Fruit fly (Drosophila melanogaster) whole organism, embryonic: Measurements from ENCODE around the gene cindr.

Experiments
- CG10267 ChIP-seq: fragments of 200-800 bp; sonication (Bioruptor generic); optimal IDR thresholded peaks from 2 replicates; lab custom pipeline; 2018; ENCODE audit warnings: missing biosample characterization, mild to moderate bottlenecking, missing genetic modification characterization, moderate library complexity
- CG10959 ChIP-seq: fragments of 200-800 bp; sonication (Bioruptor generic); IDR thresholded peaks from 2 replicates; pipeline ENCODE4 v1.3.6; 2022; ENCODE audit warnings: missing biosample characterization, missing genetic modification characterization
- CG11093 ChIP-seq: fragments of 200-800 bp; sonication (Bioruptor generic); IDR thresholded peaks from 3 replicates; pipeline ENCODE4 v1.3.6; 2022; ENCODE audit warnings: missing biosample characterization, missing genetic modification characterization
- CG11560 ChIP-seq: fragments of 200-800 bp; sonication (Bioruptor generic); IDR thresholded peaks from 3 replicates; pipeline ENCODE4 v1.3.6; 2022; ENCODE audit warnings: missing biosample characterization, missing genetic modification characterization
- CG1647 ChIP-seq: fragments of 200-800 bp; sonication (Bioruptor generic); optimal IDR thresholded peaks from 3 replicates; lab custom pipeline; 2016; ENCODE audit warnings: missing biosample characterization, missing genetic modification characterization
- CG16779 ChIP-seq: fragments of 200-800 bp; sonication (Bioruptor generic); IDR thresholded peaks from 2 replicates; pipeline ENCODE4 v1.3.6; 2022; ENCODE audit warnings: missing biosample characterization, missing genetic modification characterization
- CG17328 ChIP-seq: fragments of 200-800 bp; sonication (Bioruptor generic); IDR thresholded peaks from 2 replicates; pipeline ENCODE4 v1.3.6; 2022; ENCODE audit warnings: missing biosample characterization, missing genetic modification characterization
- CG17568 ChIP-seq: fragments of 200-800 bp; sonication (Bioruptor generic); optimal IDR thresholded peaks from 2 replicates; lab custom pipeline; 2018; ENCODE audit warnings: missing biosample characterization, mild to moderate bottlenecking, missing genetic modification characterization, moderate library complexity
- CG17912 ChIP-seq: fragments of 200-800 bp; sonication (Bioruptor generic); optimal IDR thresholded peaks from 2 replicates; lab custom pipeline; 2018; ENCODE audit warnings: missing biosample characterization, mild to moderate bottlenecking, missing genetic modification characterization
- CG18262 ChIP-seq: fragments of 200-800 bp; optimal IDR thresholded peaks from 3 replicates; lab custom pipeline; 2019; ENCODE audit warnings: missing biosample characterization, mild to moderate bottlenecking, missing genetic modification characterization, moderate library complexity
- CG2678 ChIP-seq: fragments of 200-800 bp; sonication (Bioruptor generic); optimal IDR thresholded peaks from 3 replicates; lab custom pipeline; 2019; ENCODE audit warnings: missing biosample characterization, mild to moderate bottlenecking, missing genetic modification characterization, moderate library complexity
- CG31388 ChIP-seq: fragments of 200-800 bp; sonication (Bioruptor generic); optimal IDR thresholded peaks from 2 replicates; lab custom pipeline; 2016; ENCODE audit warnings: missing biosample characterization, missing genetic modification characterization
- CG33213 ChIP-seq: fragments of 200-800 bp; sonication (Bioruptor generic); optimal IDR thresholded peaks from 3 replicates; lab custom pipeline; 2016; ENCODE audit warnings: missing biosample characterization, missing genetic modification characterization
- CG34224 ChIP-seq: fragments of 200-800 bp; sonication (Bioruptor generic); IDR thresholded peaks from 3 replicates; pipeline ENCODE4 v1.3.6; 2022; ENCODE audit warnings: missing biosample characterization, missing genetic modification characterization; ENCODE audit not compliant: partially characterized antibody
- CG34376 ChIP-seq: fragments of 200-800 bp; sonication (Bioruptor generic); optimal IDR thresholded peaks from 2 replicates; lab custom pipeline; 2018; ENCODE audit warnings: missing biosample characterization, mild to moderate bottlenecking, missing genetic modification characterization
- CG5180 ChIP-seq: fragments of 200-800 bp; sonication (Bioruptor generic); optimal IDR thresholded peaks from 3 replicates; lab custom pipeline; 2017; ENCODE audit warnings: missing biosample characterization, missing genetic modification characterization, mild to moderate bottlenecking, moderate library complexity, missing genetic modification reagents
- CG5245 ChIP-seq: fragments of 200-800 bp; sonication (Bioruptor generic); optimal IDR thresholded peaks from 3 replicates; lab custom pipeline; 2016; ENCODE audit warnings: missing biosample characterization, missing genetic modification characterization
- CG6654 ChIP-seq: fragments of 200-800 bp; sonication (Bioruptor generic); optimal IDR thresholded peaks from 2 replicates; lab custom pipeline; 2017; ENCODE audit warnings: missing biosample characterization, mild to moderate bottlenecking, missing genetic modification characterization
- CG6791 ChIP-seq: fragments of 200-800 bp; sonication (Bioruptor generic); IDR thresholded peaks from 3 replicates; pipeline ENCODE4 v1.3.6; 2022; ENCODE audit warnings: missing biosample characterization, missing genetic modification characterization; ENCODE audit not compliant: partially characterized antibody
- CG7963 ChIP-seq: fragments of 200-800 bp; sonication (Bioruptor generic); IDR thresholded peaks from 3 replicates; pipeline ENCODE4 v1.3.6; 2022; ENCODE audit warnings: missing biosample characterization, missing genetic modification characterization; ENCODE audit not compliant: partially characterized antibody
- CG8290 ChIP-seq, 3 experiments: fragments of 200-800 bp; sonication (Bioruptor generic); optimal IDR thresholded peaks; 2 replicates each; lab custom pipeline; 2016 to 2019; ENCODE audit warnings: missing biosample characterization in 3 of 3, missing genetic modification characterization in 3 of 3, mild to moderate bottlenecking in 2 of 3, moderate library complexity in 1 of 3
- CG8478 ChIP-seq: fragments of >200 bp; optimal IDR thresholded peaks from 2 replicates; lab custom pipeline; 2018
- CG9876 ChIP-seq: fragments of 200-800 bp; sonication (Bioruptor generic); optimal IDR thresholded peaks from 2 replicates; lab custom pipeline; 2016; ENCODE audit warnings: missing biosample characterization, missing genetic modification characterization
- CTCF ChIP-seq: fragments of 200-800 bp; sonication (Bioruptor generic); optimal IDR thresholded peaks from 2 replicates; lab custom pipeline; 2017; ENCODE audit warnings: missing biosample characterization, mild to moderate bottlenecking, missing genetic modification characterization, moderate library complexity
- Chrac-16 ChIP-seq: fragments of 200-800 bp; sonication (Bioruptor generic); optimal IDR thresholded peaks from 3 replicates; lab custom pipeline; 2016; ENCODE audit warnings: missing biosample characterization, missing genetic modification characterization
- Dll ChIP-seq: fragments of 200-800 bp; sonication (Bioruptor generic); IDR thresholded peaks from 4 replicates; pipeline ENCODE4 v1.3.6; 2022; ENCODE audit warnings: missing biosample characterization, missing genetic modification characterization; ENCODE audit not compliant: partially characterized antibody
- Drgx ChIP-seq: fragments of 200-800 bp; sonication (Bioruptor generic); IDR thresholded peaks from 2 replicates; pipeline ENCODE4 v1.3.6; 2022; ENCODE audit warnings: missing biosample characterization, missing genetic modification characterization
- Elba2 ChIP-seq: fragments of 200-800 bp; sonication (Bioruptor generic); optimal IDR thresholded peaks from 3 replicates; lab custom pipeline; 2016; ENCODE audit warnings: missing biosample characterization, missing genetic modification characterization
- H15 ChIP-seq: fragments of 200-800 bp; sonication (Bioruptor generic); IDR thresholded peaks from 3 replicates; pipeline ENCODE4 v1.3.6; 2022; ENCODE audit warnings: missing biosample characterization, missing genetic modification characterization
- HLH3B ChIP-seq: fragments of 200-800 bp; sonication (Bioruptor generic); IDR thresholded peaks from 2 replicates; pipeline ENCODE4 v1.3.6; 2022; ENCODE audit warnings: missing biosample characterization, missing genetic modification characterization
- HmgZ ChIP-seq: fragments of 200-800 bp; sonication (Bioruptor generic); optimal IDR thresholded peaks from 2 replicates; lab custom pipeline; 2018; ENCODE audit warnings: missing biosample characterization, mild to moderate bottlenecking, missing genetic modification characterization
- MBD-R2 ChIP-seq: fragments of 200-800 bp; sonication (Bioruptor generic); IDR thresholded peaks from 2 replicates; pipeline ENCODE4 v1.3.6; 2022; ENCODE audit warnings: missing biosample characterization, missing genetic modification characterization
- NFAT ChIP-seq: fragments of 200-800 bp; sonication (Bioruptor generic); IDR thresholded peaks from 2 replicates; pipeline ENCODE4 v1.3.6; 2022; ENCODE audit warnings: missing biosample characterization, missing genetic modification characterization
- Sry-δ ChIP-seq: fragments of 200-800 bp; sonication (Bioruptor generic); optimal IDR thresholded peaks from 2 replicates; lab custom pipeline; 2016; ENCODE audit warnings: missing biosample characterization, missing genetic modification characterization
- Usf ChIP-seq: fragments of 200-800 bp; sonication (Bioruptor generic); optimal IDR thresholded peaks from 2 replicates; lab custom pipeline; 2017; ENCODE audit warnings: missing genotype, missing biosample characterization, missing genetic modification characterization
- abd-A ChIP-seq: fragments of 200-800 bp; sonication (Bioruptor generic); optimal IDR thresholded peaks from 3 replicates; lab custom pipeline; 2019; ENCODE audit warnings: missing biosample characterization, mild to moderate bottlenecking, missing genetic modification characterization, moderate library complexity
- ash1 ChIP-seq: fragments of 200-800 bp; sonication (Bioruptor generic); optimal IDR thresholded peaks from 2 replicates; lab custom pipeline; 2018; ENCODE audit warnings: missing biosample characterization, mild to moderate bottlenecking, missing genetic modification characterization
- br ChIP-seq: fragments of >200 bp; optimal IDR thresholded peaks from 2 replicates; lab custom pipeline; 2017
- crol ChIP-seq: fragments of 200-800 bp; sonication (Bioruptor generic); IDR thresholded peaks from 2 replicates; pipeline ENCODE4 v1.3.6; 2022; ENCODE audit warnings: missing biosample characterization, missing genetic modification characterization
- disco-r ChIP-seq: fragments of 200-800 bp; sonication (Bioruptor generic); optimal IDR thresholded peaks from 2 replicates; lab custom pipeline; 2016; ENCODE audit warnings: missing biosample characterization, missing genetic modification characterization
- ems ChIP-seq: fragments of 200-800 bp; sonication (Bioruptor generic); optimal IDR thresholded peaks from 3 replicates; lab custom pipeline; 2016; ENCODE audit warnings: missing biosample characterization, missing genetic modification characterization
- ftz-f1 ChIP-seq: fragments of 200-800 bp; sonication (Bioruptor generic); optimal IDR thresholded peaks from 2 replicates; lab custom pipeline; 2016; ENCODE audit warnings: missing biosample characterization, missing genetic modification characterization
- gem ChIP-seq: fragments of 200-800 bp; sonication (Bioruptor generic); optimal IDR thresholded peaks from 2 replicates; lab custom pipeline; 2019; ENCODE audit warnings: missing biosample characterization, mild to moderate bottlenecking, missing genetic modification characterization, moderate library complexity
- knrl ChIP-seq: fragments of 200-800 bp; sonication (Bioruptor generic); IDR thresholded peaks from 3 replicates; pipeline ENCODE4 v1.3.6; 2022; ENCODE audit warnings: missing biosample characterization, missing genetic modification characterization; ENCODE audit not compliant: partially characterized antibody
- oc ChIP-seq: fragments of 200-800 bp; sonication (Bioruptor generic); optimal IDR thresholded peaks from 2 replicates; lab custom pipeline; 2018; ENCODE audit warnings: missing biosample characterization, mild to moderate bottlenecking, missing genetic modification characterization, moderate library complexity
- peb ChIP-seq: fragments of 200-800 bp; sonication (Bioruptor generic); IDR thresholded peaks from 2 replicates; pipeline ENCODE4 v1.3.6; 2022; ENCODE audit warnings: missing biosample characterization, missing genetic modification characterization
- phol ChIP-seq: fragments of 200-800 bp; sonication (Bioruptor generic); optimal IDR thresholded peaks from 3 replicates; lab custom pipeline; 2018; ENCODE audit warnings: missing biosample characterization, mild to moderate bottlenecking, missing genetic modification characterization, moderate library complexity
- sna ChIP-seq: fragments of 200-800 bp; sonication (Bioruptor generic); IDR thresholded peaks from 2 replicates; pipeline ENCODE4 v1.3.6; 2022; ENCODE audit warnings: missing biosample characterization, missing genetic modification characterization; ENCODE audit not compliant: partially characterized antibody
- tap ChIP-seq: fragments of 200-800 bp; optimal IDR thresholded peaks from 3 replicates; lab custom pipeline; 2019; ENCODE audit warnings: missing biosample characterization, mild to moderate bottlenecking, missing genetic modification characterization, moderate library complexity
- usp ChIP-seq: fragments of >200 bp; optimal IDR thresholded peaks from 2 replicates; lab custom pipeline; 2017; ENCODE audit warnings: missing biosample characterization, missing genetic modification characterization
- wdn ChIP-seq: fragments of 200-800 bp; sonication (Bioruptor generic); IDR thresholded peaks from 2 replicates; pipeline ENCODE4 v1.3.6; 2022; ENCODE audit warnings: missing biosample characterization, missing genetic modification characterization
- wor ChIP-seq: fragments of 200-800 bp; sonication (Bioruptor generic); IDR thresholded peaks from 2 replicates; pipeline ENCODE4 v1.3.6; 2022; ENCODE audit warnings: missing biosample characterization, missing genetic modification characterization

The cindr gene

dm6 chr3R:30817246-30817645, 8.8 kb downstream of the cindr start (continued):
- TF ChIP-seq CG8290 (GFP tag; optimal IDR thresholded peaks at IDR 0.05; lab: Kevin White, UChicago) (peak; percentile 73), CG8290 (tag; optimal IDR thresholded peaks at IDR 0.05; lab: Kevin White, UChicago) (no peak), CG8478 (no peak), wdn (GFP tag; lab: Robert Waterston, UW) (peak; percentile 79), sna (no peak), HmgZ (tag; lab: Kevin White, UChicago) (peak; percentile 89), tap (tag; lab: Kevin White, UChicago) (peak; percentile 84), CG5180 (GFP tag; lab: Kevin White, UChicago) (peak; percentile 73), ash1 (GFP tag; lab: Kevin White, UChicago) (no peak), Chrac-16 (GFP tag; lab: Kevin White, UChicago) (peak; percentile 86), CG31388 (GFP tag; lab: Kevin White, UChicago) (peak; percentile 57), CG17328 (GFP tag; lab: Robert Waterston, UW) (peak; percentile 88), Dll (no peak), ems (GFP tag; lab: Kevin White, UChicago) (peak; percentile 53), CG34224 (GFP tag; lab: Robert Waterston, UW) (no peak), ftz-f1 (no peak), CG18262 (tag; lab: Kevin White, UChicago) (peak; percentile 86), wor (peak; percentile 73), CG34376 (peak; percentile 32), CG1647 (peak; percentile 66), knrl (GFP tag; lab: Robert Waterston, UW) (no peak), disco-r (peak; percentile 61), CG10267 (tag; lab: Kevin White, UChicago) (peak; percentile 83), CG16779 (GFP tag; lab: Robert Waterston, UW) (no peak), oc (peak; percentile 86), CG11560 (tag; lab: Robert Waterston, UW) (no peak), CG9876 (GFP tag; lab: Kevin White, UChicago) (no peak), CG2678 (tag; lab: Kevin White, UChicago) (peak; percentile 91), CTCF (GFP tag; lab: Kevin White, UChicago) (peak; percentile 11), CG5245 (GFP tag; lab: Kevin White, UChicago) (peak; percentile 74), CG17912 (GFP tag; lab: Kevin White, UChicago) (no peak), abd-A (tag; lab: Kevin White, UChicago) (peak; percentile 20), br (no peak), phol (tag; lab: Kevin White, UChicago) (peak; percentile 88), Elba2 (GFP tag; lab: Kevin White, UChicago) (peak; percentile 20), MBD-R2 (GFP tag; lab: Robert Waterston, UW) (peak; percentile 46; the same call in 1 of the 2 replicates), Sry-δ (GFP tag; lab: Kevin White, UChicago) (peak; percentile 23), peb (GFP tag; lab: Robert Waterston, UW) (peak; percentile 63; the same call in 1 of the 2 replicates), CG6791 (GFP tag; lab: Robert Waterston, UW) (no peak), Drgx (0 out of 2 replicates have a peak, but pooled peaks have one; percentile 14), usp (GFP tag; lab: Kevin White, UChicago) (no peak), CG10959 (GFP tag; lab: Robert Waterston, UW) (peak; percentile 71), CG7963 (no peak), CG17568 (GFP tag; lab: Kevin White, UChicago) (peak; percentile 79), H15 (GFP tag; lab: Robert Waterston, UW) (peak; percentile 74; the same call in 2 of the 3 replicates), crol (GFP tag; lab: Robert Waterston, UW) (peak; percentile 83), CG6654 (GFP tag; lab: Kevin White, UChicago) (peak; percentile 48), gem (tag; lab: Kevin White, UChicago) (peak; percentile 93), CG11093 (GFP tag; lab: Robert Waterston, UW) (0 out of 3 replicates have a peak, but pooled peaks have one; percentile 12), NFAT (no peak), Usf (peak; percentile 33), HLH3B (peak; percentile 67), CG33213 (GFP tag; lab: Kevin White, UChicago) (peak; percentile 69)
